Worm (Caenorhabditis elegans) whole organism, early embryonic: Measurements from ENCODE around the gene srw-11.

Source experiments
- B0310.2 ChIP-seq: sonication (generic microtip); optimal IDR thresholded peaks from 2 replicates; lab custom pipeline; 2016; ENCODE audit warnings: mild to moderate bottlenecking, missing genetic modification characterization, missing compliant biosample characterization
- F13C5.2 ChIP-seq: sonication (generic microtip); optimal IDR thresholded peaks from 2 replicates; lab custom pipeline; 2017; ENCODE audit warnings: mild to moderate bottlenecking, missing genetic modification characterization, inconsistent platforms, missing compliant biosample characterization
- aly-1 ChIP-seq: sonication (generic microtip); optimal IDR thresholded peaks from 2 replicates; lab custom pipeline; 2016; ENCODE audit warnings: missing genetic modification characterization, missing compliant biosample characterization
- ama-1 ChIP-seq: fragments of 150-350 bp; optimal IDR thresholded peaks from 2 replicates; lab custom pipeline; 2014
- ceh-13 ChIP-seq: fragments of 200-800 bp; sonication (Bioruptor generic); optimal IDR thresholded peaks from 2 replicates; lab custom pipeline; 2018; ENCODE audit warnings: mild to moderate bottlenecking, missing genetic modification characterization, missing compliant biosample characterization
- ceh-36 ChIP-seq: sonication (generic microtip); optimal IDR thresholded peaks from 2 replicates; lab custom pipeline; 2016; ENCODE audit warnings: missing genetic modification characterization, inconsistent platforms, missing compliant biosample characterization
- ets-7 ChIP-seq: sonication (generic microtip); optimal IDR thresholded peaks from 2 replicates; lab custom pipeline; 2016; ENCODE audit warnings: missing genotype, missing genetic modification characterization, missing compliant biosample characterization
- flt-1 ChIP-seq: fragments of 200-800 bp; sonication (Bioruptor generic); IDR thresholded peaks from 2 replicates; pipeline ENCODE4 v1.3.6; 2022; ENCODE audit warnings: missing genetic modification characterization, missing compliant biosample characterization
- hmbx-1 ChIP-seq: sonication (generic microtip); optimal IDR thresholded peaks from 2 replicates; lab custom pipeline; 2016; ENCODE audit warnings: mild to moderate bottlenecking, missing genetic modification characterization, missing compliant biosample characterization
- hmg-4 ChIP-seq: fragments of 200-800 bp; sonication (Bioruptor generic); optimal IDR thresholded peaks from 2 replicates; lab custom pipeline; 2018; ENCODE audit warnings: mild to moderate bottlenecking, missing genetic modification characterization, missing compliant biosample characterization
- hnd-1 ChIP-seq: sonication (generic microtip); optimal IDR thresholded peaks from 2 replicates; lab custom pipeline; 2016; ENCODE audit warnings: missing genetic modification characterization, missing compliant biosample characterization
- pes-1 ChIP-seq: fragments of 200-800 bp; sonication (Bioruptor generic); IDR thresholded peaks from 2 replicates; pipeline ENCODE4 v1.3.6; 2022; ENCODE audit warnings: missing genetic modification reagents, missing genetic modification characterization, missing compliant biosample characterization
- scrt-1 ChIP-seq: fragments of 200-800 bp; sonication (Bioruptor generic); IDR thresholded peaks from 2 replicates; pipeline ENCODE4 v1.3.6; 2022; ENCODE audit warnings: missing genetic modification characterization, missing compliant biosample characterization
- sea-1 ChIP-seq: fragments of 200-800 bp; sonication (Bioruptor generic); conservative IDR thresholded peaks from 2 replicates; pipeline ENCODE4 v1.3.6; 2022; ENCODE audit warnings: missing genetic modification characterization, missing compliant biosample characterization
- tbx-11 ChIP-seq: fragments of 200-800 bp; sonication (Bioruptor generic); IDR thresholded peaks from 2 replicates; pipeline ENCODE4 v1.3.6; 2022; ENCODE audit warnings: missing genetic modification characterization, missing compliant biosample characterization
- tbx-37 ChIP-seq: fragments of 200-800 bp; sonication (Bioruptor generic); conservative IDR thresholded peaks from 2 replicates; pipeline ENCODE4 v1.3.6; 2022; ENCODE audit warnings: missing genetic modification reagents, missing genetic modification characterization, missing compliant biosample characterization
- tra-4 ChIP-seq: sonication (generic microtip); optimal IDR thresholded peaks from 2 replicates; lab custom pipeline; 2017; ENCODE audit warnings: missing genetic modification characterization, missing compliant biosample characterization

srw-11 gene

DNA sequence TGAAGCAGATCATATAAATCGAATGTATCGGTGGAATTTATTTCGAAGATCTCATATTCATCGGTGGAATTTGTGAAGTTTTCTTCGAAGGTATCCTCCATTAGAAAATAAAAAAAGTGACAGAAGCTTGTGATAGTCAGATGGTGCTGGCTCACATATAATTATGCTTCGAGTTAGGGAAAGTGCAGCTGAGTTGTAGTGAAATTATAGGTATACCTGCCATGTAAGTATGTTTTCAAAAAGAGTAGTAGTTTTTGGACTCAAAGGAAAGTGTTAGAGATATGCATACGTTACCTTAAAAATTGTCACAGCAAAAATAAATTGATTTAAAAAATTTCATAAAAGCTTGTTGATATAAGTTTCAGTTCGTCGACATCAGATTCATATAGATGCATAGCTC lies at the start of gene srw-11:
Gene srw-11 (minus strand): TSS at position 101 of the 400 bp plus-strand sequence.
- TF ChIP-seq ets-7 (tag; lab: Kevin White, UChicago) = no peak
- no peak for TF ChIP-seq ama-1 (lab: Kevin White, UChicago)
- no peak for TF ChIP-seq tra-4
- TF ChIP-seq pes-1 (GFP tag; lab: Robert Waterston, UW) = no peak
- TF ChIP-seq F13C5.2 (tag; lab: Kevin White, UChicago) = no peak
- no peak for TF ChIP-seq sea-1 (GFP tag; lab: Robert Waterston, UW)
- TF ChIP-seq B0310.2 (tag; lab: Kevin White, UChicago) = no peak
- TF ChIP-seq flt-1 (GFP tag; lab: Robert Waterston, UW) = no peak
- TF ChIP-seq ceh-36 (tag; lab: Kevin White, UChicago) = no peak
- TF ChIP-seq hnd-1 = no peak
- TF ChIP-seq tbx-37 (GFP tag; lab: Robert Waterston, UW) = no peak
- TF ChIP-seq aly-1 = no peak
- TF ChIP-seq hmg-4 = no peak
- TF ChIP-seq tbx-11 (GFP tag; lab: Robert Waterston, UW) = no peak
- no peak for TF ChIP-seq ceh-13
- TF ChIP-seq hmbx-1 (tag; lab: Kevin White, UChicago) = no peak

DNA sequence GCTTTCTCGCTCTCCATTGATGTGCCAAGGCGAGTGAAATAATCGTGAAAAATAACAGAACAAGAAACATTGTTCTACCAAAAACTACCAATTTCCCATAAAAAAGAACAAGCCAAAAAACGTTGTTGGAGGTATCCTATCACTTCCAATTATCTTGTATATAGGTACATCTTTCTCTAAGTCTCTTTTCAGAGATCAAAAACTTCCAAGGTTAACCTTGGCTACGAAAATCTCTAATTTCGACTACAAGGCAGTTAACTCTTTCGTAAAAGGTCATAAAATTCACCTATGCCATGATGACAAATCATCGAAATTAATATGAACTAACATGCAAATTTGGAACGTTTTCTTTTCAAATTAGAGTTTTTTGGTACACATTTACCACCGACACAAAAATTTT lies 47.7 kb upstream of the srw-11 start, which contains the start of gene cyp-34A1:
Gene cyp-34A1 (minus strand): TSS at position 101 of the 400 bp plus-strand sequence.
- TF ChIP-seq B0310.2 (tag; lab: Kevin White, UChicago) (no peak), sea-1 (GFP tag; lab: Robert Waterston, UW) (no peak), scrt-1 (GFP tag; lab: Robert Waterston, UW) (no peak), F13C5.2 (tag; lab: Kevin White, UChicago) (no peak), tbx-37 (GFP tag; lab: Robert Waterston, UW) (no peak), tra-4 (no peak), ceh-13 (no peak), aly-1 (no peak), flt-1 (GFP tag; lab: Robert Waterston, UW) (no peak), ama-1 (lab: Kevin White, UChicago) (no peak), pes-1 (GFP tag; lab: Robert Waterston, UW) (no peak), hnd-1 (no peak), hmg-4 (no peak), ets-7 (tag; lab: Kevin White, UChicago) (no peak), ceh-36 (tag; lab: Kevin White, UChicago) (no peak), tbx-11 (GFP tag; lab: Robert Waterston, UW) (no peak), hmbx-1 (tag; lab: Kevin White, UChicago) (no peak)

DNA sequence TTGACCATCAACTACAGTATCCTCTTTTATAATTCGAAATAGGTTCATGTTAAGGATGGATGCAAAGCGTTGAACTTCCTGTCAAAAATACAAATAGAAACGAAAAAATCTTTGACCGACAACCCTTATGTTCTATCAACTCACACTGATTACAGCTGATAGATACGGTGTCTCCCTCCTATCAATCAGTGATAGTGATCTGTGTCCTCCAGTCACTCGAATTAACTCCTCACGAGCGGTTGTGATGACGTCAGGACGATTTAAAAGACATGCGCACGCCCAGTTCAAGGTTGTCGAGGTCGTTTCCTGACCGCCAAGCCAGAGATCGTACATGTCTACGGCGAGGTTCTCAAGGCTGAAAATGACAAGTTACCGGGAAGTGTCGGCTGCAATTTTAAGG lies 45.9 kb upstream of the srw-11 start:
- TF ChIP-seq ceh-36 (tag; lab: Kevin White, UChicago) (no peak), tbx-11 (GFP tag; lab: Robert Waterston, UW) (no peak)

DNA sequence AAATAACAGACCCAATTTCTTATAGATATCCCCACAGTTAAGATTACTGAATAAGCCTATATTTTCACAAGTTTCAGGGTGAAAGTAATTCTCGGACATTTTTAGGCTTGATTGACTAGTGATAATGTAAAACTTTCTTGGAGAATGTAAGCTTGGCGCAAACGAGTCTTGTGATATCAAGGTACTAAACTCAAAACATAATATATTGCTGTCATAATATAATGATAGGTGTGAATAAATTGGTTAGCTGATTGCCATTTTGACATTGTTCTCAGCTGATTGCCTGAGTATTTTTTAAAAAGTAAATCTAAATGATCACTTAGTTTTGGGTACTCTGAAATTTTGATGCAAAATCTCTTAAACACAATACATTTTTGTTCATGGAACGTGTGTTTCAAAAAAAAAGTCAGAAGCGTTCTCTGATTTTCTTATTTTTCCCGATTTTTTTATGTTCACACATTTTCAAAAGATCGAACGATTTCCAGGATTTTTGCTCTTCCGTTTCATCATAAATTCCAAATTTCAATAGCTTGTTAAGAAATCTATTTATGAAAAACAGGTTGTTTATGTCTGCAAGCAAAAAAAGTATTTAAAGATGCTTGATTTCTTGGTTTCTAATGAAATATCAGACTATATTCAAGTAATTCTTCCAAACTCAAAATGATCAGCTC lies 41.3 kb upstream of the srw-11 start, which contains the start of the genes srw-19 and srx-51:
Gene srw-19 (minus strand): TSS at position 101 of the 671 bp plus-strand sequence.
Gene srx-51 (plus strand): TSS at position 621 of the 671 bp plus-strand sequence.
- TF ChIP-seq ceh-13 (no peak), scrt-1 (GFP tag; lab: Robert Waterston, UW) (no peak), B0310.2 (tag; lab: Kevin White, UChicago) (no peak), F13C5.2 (tag; lab: Kevin White, UChicago) (no peak), sea-1 (GFP tag; lab: Robert Waterston, UW) (no peak), hmg-4 (no peak), pes-1 (GFP tag; lab: Robert Waterston, UW) (no peak), tbx-11 (GFP tag; lab: Robert Waterston, UW) (no peak), tra-4 (no peak), tbx-37 (GFP tag; lab: Robert Waterston, UW) (no peak), ets-7 (tag; lab: Kevin White, UChicago) (no peak)

DNA sequence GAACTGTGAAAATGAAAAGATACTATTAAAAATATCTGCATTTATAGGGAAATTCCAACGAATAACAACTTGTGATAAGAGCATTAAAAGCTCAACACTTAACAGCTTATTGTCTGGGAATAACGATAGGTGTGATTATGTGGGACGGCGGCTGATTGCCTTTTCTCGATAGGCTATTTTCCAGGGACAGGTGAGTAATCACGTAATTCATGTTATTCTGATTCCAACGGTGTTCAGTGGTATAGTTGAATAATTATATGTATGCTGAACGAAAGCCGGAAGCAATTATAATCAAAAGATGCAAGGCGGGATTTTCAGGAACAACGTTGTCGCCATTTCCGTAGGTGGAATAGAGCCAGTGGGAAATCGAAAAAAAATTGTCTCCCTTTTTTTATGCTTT lies 36.8 kb upstream of the srw-11 start, which contains the start of gene srw-17:
Gene srw-17 (minus strand): TSS at position 101 of the 400 bp plus-strand sequence.
- TF ChIP-seq scrt-1 (GFP tag; lab: Robert Waterston, UW) (no peak), ets-7 (tag; lab: Kevin White, UChicago) (no peak), flt-1 (GFP tag; lab: Robert Waterston, UW) (no peak), pes-1 (GFP tag; lab: Robert Waterston, UW) (no peak), aly-1 (no peak), F13C5.2 (tag; lab: Kevin White, UChicago) (no peak), hnd-1 (no peak), hmbx-1 (tag; lab: Kevin White, UChicago) (no peak), ceh-13 (no peak), B0310.2 (tag; lab: Kevin White, UChicago) (no peak), tbx-37 (GFP tag; lab: Robert Waterston, UW) (no peak), ceh-36 (tag; lab: Kevin White, UChicago) (no peak), ama-1 (lab: Kevin White, UChicago) (no peak), hmg-4 (no peak), tra-4 (no peak), sea-1 (GFP tag; lab: Robert Waterston, UW) (no peak), tbx-11 (GFP tag; lab: Robert Waterston, UW) (no peak)

DNA sequence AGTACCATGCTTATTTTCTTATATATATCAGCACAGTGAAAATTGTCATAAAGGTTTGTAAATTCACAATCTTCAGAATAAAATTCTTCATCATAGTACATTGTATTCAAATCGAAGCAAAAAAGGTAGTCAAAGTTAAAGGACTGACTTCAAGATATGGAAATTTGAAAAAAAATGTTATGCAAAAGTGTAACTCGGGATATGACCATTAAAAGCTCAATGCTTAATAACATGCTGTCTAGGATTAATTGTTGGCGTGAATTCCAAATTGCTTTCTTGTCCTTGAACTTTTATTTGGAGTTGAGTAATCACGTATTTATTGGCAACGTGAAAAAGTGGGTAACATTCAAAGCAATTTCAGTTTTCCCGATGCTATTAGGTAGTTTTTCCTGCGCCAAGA lies 34.6 kb upstream of the srw-11 start, which contains the start of gene srw-16:
Gene srw-16 (minus strand): TSS at position 101 of the 400 bp plus-strand sequence.
- TF ChIP-seq B0310.2 (tag; lab: Kevin White, UChicago) (no peak), hmbx-1 (tag; lab: Kevin White, UChicago) (no peak), ceh-36 (tag; lab: Kevin White, UChicago) (no peak), ceh-13 (no peak)

DNA sequence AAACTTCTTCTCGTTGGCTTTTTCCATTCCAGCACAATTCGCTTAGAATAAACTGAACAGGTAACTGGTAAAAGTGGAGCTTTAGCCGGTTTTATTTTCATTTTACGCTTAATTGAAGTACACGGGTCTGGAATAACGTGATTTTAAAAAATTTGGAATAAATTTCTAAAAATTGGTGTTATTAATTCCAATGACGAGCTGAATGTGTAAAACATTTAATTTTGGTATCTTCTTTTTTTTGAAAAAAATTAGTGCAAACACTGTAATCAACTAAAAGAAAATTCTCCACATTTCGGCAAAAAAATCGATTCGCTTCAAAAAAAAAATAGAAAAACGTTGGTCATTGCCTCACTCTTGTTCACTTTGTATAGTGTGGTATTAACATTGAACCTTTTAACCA lies 32.1 kb upstream of the srw-11 start, which contains the start of gene T10H4.4:
Gene T10H4.4 (minus strand): TSS at position 101 of the 400 bp plus-strand sequence.
- TF ChIP-seq sea-1 (GFP tag; lab: Robert Waterston, UW) (no peak), scrt-1 (GFP tag; lab: Robert Waterston, UW) (no peak), F13C5.2 (tag; lab: Kevin White, UChicago) (no peak), ceh-36 (tag; lab: Kevin White, UChicago) (no peak)
